Worm (Caenorhabditis elegans): ENCODE measurements around the gene Y75B8A.33.

Gene Y75B8A.33

ce11 chrIII:12351301-12351700 is 15.9 kb downstream of the Y75B8A.33 start, which contains the start of the genes pph-4.1 and Y75B8A.31 (continued):
- TF ChIP-seq T26A5.8 (tag; optimal IDR thresholded peaks at IDR 0.05) (no peak), nfyb-1 (GFP tag; IDR thresholded peaks at IDR 0.05) (peak; percentile 61; the same call in 1 of the 2 replicates)

ce11 chrIII:12349027-12349426 is 18.1 kb downstream of the Y75B8A.33 start:
- TF ChIP-seq Y95B8A.8 (GFP tag; IDR thresholded peaks at IDR 0.05) (no peak), attf-6 (GFP tag; IDR thresholded peaks at IDR 0.05) (no peak), F23B12.7 (tag; optimal IDR thresholded peaks at IDR 0.05; ENCODE audit: insufficient read depth) (no peak), let-607 (tag; optimal IDR thresholded peaks at IDR 0.05) (no peak), tbp1 (GFP tag; optimal IDR thresholded peaks at IDR 0.05) (no peak), D2030.7 (GFP tag; IDR thresholded peaks at IDR 0.05) (no peak), efl-1 (GFP tag; optimal IDR thresholded peaks at IDR 0.05) (no peak), hmg-1.2 (GFP tag; IDR thresholded peaks at IDR 0.05) (no peak), aptf-2 (GFP tag; conservative IDR thresholded peaks at IDR 0.05) (no peak), T26A5.8 (tag; optimal IDR thresholded peaks at IDR 0.05) (no peak), madf-3 (GFP tag; IDR thresholded peaks at IDR 0.05) (no peak), bed-1 (GFP tag; IDR thresholded peaks at IDR 0.05) (no peak), ets-4 (GFP tag; optimal IDR thresholded peaks at IDR 0.05) (no peak), ceh-91 (GFP tag; IDR thresholded peaks at IDR 0.05) (no peak), dox-1 (GFP tag; IDR thresholded peaks at IDR 0.05) (no peak), madf-10 (tag; optimal IDR thresholded peaks at IDR 0.05) (no peak)

ce11 chrIII:12344940-12345339 is 22.2 kb downstream of the Y75B8A.33 start:
- TF ChIP-seq F23B12.7 (tag; optimal IDR thresholded peaks at IDR 0.05; ENCODE audit: insufficient read depth), result no peak
- no peak for TF ChIP-seq C17E4.6 (GFP tag; IDR thresholded peaks at IDR 0.05)
- peak; percentile 89 for TF ChIP-seq nfyb-1 (GFP tag; IDR thresholded peaks at IDR 0.05)
- TF ChIP-seq ztf-26 (tag; optimal IDR thresholded peaks at IDR 0.05), result no peak
- peak; percentile 52 for TF ChIP-seq him-1 (tag; optimal IDR thresholded peaks at IDR 0.05)
- TF ChIP-seq F22D6.2 (tag; optimal IDR thresholded peaks at IDR 0.05), result no peak
- TF ChIP-seq chd-7 (tag; optimal IDR thresholded peaks at IDR 0.05), result no peak
- no peak for TF ChIP-seq ztf-6 (GFP tag; IDR thresholded peaks at IDR 0.05)

- TF ChIP-seq B0261.1 (tag; optimal IDR thresholded peaks at IDR 0.05), result no peak
- no peak for TF ChIP-seq mes-4 (tag; optimal IDR thresholded peaks at IDR 0.05)
- TF ChIP-seq nfya-2 (GFP tag; IDR thresholded peaks at IDR 0.05), result no peak
- TF ChIP-seq hrde-1 (tag; optimal IDR thresholded peaks at IDR 0.05; ENCODE audit: borderline replicate concordance), result no peak
- no peak for TF ChIP-seq ekl-4 (GFP tag; IDR thresholded peaks at IDR 0.05)
- no peak for TF ChIP-seq K12H6.12 (tag; optimal IDR thresholded peaks at IDR 0.05)
- no peak for TF ChIP-seq ceh-100 (GFP tag; IDR thresholded peaks at IDR 0.05)
- TF ChIP-seq ztf-25 (GFP tag; IDR thresholded peaks at IDR 0.05), result no peak
- no peak for TF ChIP-seq ama-1 (optimal IDR thresholded peaks at IDR 0.05)
- no peak for TF ChIP-seq ama-1 (GFP tag; optimal IDR thresholded peaks at IDR 0.05)
- no peak for TF ChIP-seq madf-3 (GFP tag; IDR thresholded peaks at IDR 0.05)
- no peak for TF ChIP-seq snpc-1.3 (tag; optimal IDR thresholded peaks at IDR 0.05; ENCODE audit: insufficient read depth)
- TF ChIP-seq rpc-1 (optimal IDR thresholded peaks at IDR 0.05), result no peak
- TF ChIP-seq rpc-1 (tag; optimal IDR thresholded peaks at IDR 0.05), result no peak
- no peak for TF ChIP-seq zim-3 (tag; optimal IDR thresholded peaks at IDR 0.05)
- no peak for TF ChIP-seq F57C9.4 (tag; optimal IDR thresholded peaks at IDR 0.05)
- no peak for TF ChIP-seq unc-62 (GFP tag; optimal IDR thresholded peaks at IDR 0.05)
- no peak for TF ChIP-seq rec-8 (tag; optimal IDR thresholded peaks at IDR 0.05)
- TF ChIP-seq die-1 (tag; optimal IDR thresholded peaks at IDR 0.05), result no peak
- no peak for TF ChIP-seq egl-44 (GFP tag; IDR thresholded peaks at IDR 0.05)
- TF ChIP-seq F52B5.7 (tag; optimal IDR thresholded peaks at IDR 0.05), result no peak
- no peak for TF ChIP-seq ztf-6 (GFP tag; IDR thresholded peaks at IDR 0.05)
- no peak for TF ChIP-seq C17E4.6 (GFP tag; IDR thresholded peaks at IDR 0.05)
- TF ChIP-seq nfya-1 (tag; optimal IDR thresholded peaks at IDR 0.05; ENCODE audit: borderline replicate concordance, insufficient read depth), result no peak
- TF ChIP-seq Y95B8A.8 (GFP tag; IDR thresholded peaks at IDR 0.05), result no peak
Measured at ce11 chrIII:12335400-12335994, 31.7 kb downstream of the Y75B8A.33 start.
